Worm (Caenorhabditis elegans): Measurements from ENCODE around the gene DH11.2.

ce11 chrII:7984071-7984470 lies 28.5 kb upstream of the DH11.2 start:
- TF ChIP-seq cog-1 (tag; optimal IDR thresholded peaks at IDR 0.05) (no peak), ztf-23 (GFP tag; IDR thresholded peaks at IDR 0.05) (no peak), flt-1 (GFP tag; IDR thresholded peaks at IDR 0.05) (no peak), T22C8.4 (GFP tag; IDR thresholded peaks at IDR 0.05) (no peak), tab-1 (GFP tag; IDR thresholded peaks at IDR 0.05) (no peak), ztf-29 (GFP tag; IDR thresholded peaks at IDR 0.05) (no peak), klf-2 (GFP tag; conservative IDR thresholded peaks at IDR 0.05) (no peak)
